Comparison of ENCODE assay signal across 1 fruit fly cellular context in genomic region chr3R:23713901-23714300, dm6.
TF ChIP-seq lines count a peak whose summit lies in the region.

No protein-coding gene starts in this region.

TF ChIP-seq in whole organism, embryonic, 481 proteins besides CTCF, POLR2A, EP300 and RAD21 (continued from another document and continues in another):
- TF ChIP-seq CG11085 (GFP tag; IDR thresholded peaks at IDR 0.05; lab: Robert Waterston, UW): 0 out of 2 replicates have a peak, but pooled peaks have one; percentile 35
- TF ChIP-seq CG7786 (GFP tag; optimal IDR thresholded peaks at IDR 0.05; lab: Kevin White, UChicago): peak; percentile 28
- peak; percentile 45 for TF ChIP-seq NfI (GFP tag; optimal IDR thresholded peaks at IDR 0.05; lab: Kevin White, UChicago)
- peak; percentile 84 for TF ChIP-seq row (GFP tag; IDR thresholded peaks at IDR 0.05; lab: Robert Waterston, UW)
- TF ChIP-seq sob (GFP tag; IDR thresholded peaks at IDR 0.05; lab: Robert Waterston, UW): no peak
- TF ChIP-seq hth (optimal IDR thresholded peaks at IDR 0.05; lab: Kevin White, UChicago): no peak
- no peak for TF ChIP-seq insv (GFP tag; optimal IDR thresholded peaks at IDR 0.05; lab: Kevin White, UChicago)
- TF ChIP-seq CG43689 (GFP tag; IDR thresholded peaks at IDR 0.05; lab: Robert Waterston, UW): peak; percentile 27; the same call in 1 of the 2 replicates
- no peak for TF ChIP-seq nerfin-2 (GFP tag; IDR thresholded peaks at IDR 0.05; lab: Robert Waterston, UW; ENCODE audit: partially characterized antibody)
- TF ChIP-seq CG13424 (tag; optimal IDR thresholded peaks at IDR 0.05; lab: Kevin White, UChicago): peak; percentile 66
- no peak for TF ChIP-seq Neu2 (GFP tag; optimal IDR thresholded peaks at IDR 0.05; lab: Kevin White, UChicago; ENCODE audit: borderline replicate concordance)
- no peak for TF ChIP-seq CG14965 (GFP tag; optimal IDR thresholded peaks at IDR 0.05; lab: Kevin White, UChicago; ENCODE audit: borderline replicate concordance)
- TF ChIP-seq Mrtf (GFP tag; IDR thresholded peaks at IDR 0.05; lab: Robert Waterston, UW): peak; percentile 56; the same call in 1 of the 3 replicates
- peak; percentile 47 for TF ChIP-seq CG1792 (GFP tag; optimal IDR thresholded peaks at IDR 0.05; lab: Kevin White, UChicago)
- TF ChIP-seq D (optimal IDR thresholded peaks at IDR 0.05; lab: Kevin White, UChicago): no peak
- TF ChIP-seq D (GFP tag; optimal IDR thresholded peaks at IDR 0.05; lab: Kevin White, UChicago): peak; percentile 69
- TF ChIP-seq ken (GFP tag; IDR thresholded peaks at IDR 0.05; lab: Robert Waterston, UW): peak; percentile 75; the same call in 2 of the 3 replicates
- TF ChIP-seq CG4730 (GFP tag; IDR thresholded peaks at IDR 0.05; lab: Robert Waterston, UW): 0 out of 2 replicates have a peak, but pooled peaks have one; percentile 15
- TF ChIP-seq CG8359 (GFP tag; optimal IDR thresholded peaks at IDR 0.05; lab: Kevin White, UChicago; ENCODE audit: borderline replicate concordance): no peak
- peak; percentile 70 for TF ChIP-seq Oli (tag; optimal IDR thresholded peaks at IDR 0.05; lab: Kevin White, UChicago)
- TF ChIP-seq amos (GFP tag; IDR thresholded peaks at IDR 0.05; lab: Robert Waterston, UW; ENCODE audit: partially characterized antibody): no peak
- peak; percentile 46 for TF ChIP-seq CG6254 (GFP tag; optimal IDR thresholded peaks at IDR 0.05; lab: Kevin White, UChicago)
- peak; percentile 65 for TF ChIP-seq slbo (GFP tag; IDR thresholded peaks at IDR 0.05; lab: Robert Waterston, UW)
- no peak for TF ChIP-seq Myb (GFP tag; optimal IDR thresholded peaks at IDR 0.05; lab: Kevin White, UChicago)
- TF ChIP-seq CG2875 (GFP tag; optimal IDR thresholded peaks at IDR 0.05; lab: Kevin White, UChicago): peak; percentile 55
- no peak for TF ChIP-seq CG11723 (GFP tag; optimal IDR thresholded peaks at IDR 0.05; lab: Kevin White, UChicago)
- TF ChIP-seq Dp (GFP tag; optimal IDR thresholded peaks at IDR 0.05; lab: Kevin White, UChicago): no peak
- TF ChIP-seq org-1 (GFP tag; optimal IDR thresholded peaks at IDR 0.05; lab: Kevin White, UChicago): peak; percentile 18
- peak; percentile 58 for TF ChIP-seq CG17385 (GFP tag; optimal IDR thresholded peaks at IDR 0.05; lab: Kevin White, UChicago)
- peak; percentile 41 for TF ChIP-seq Atf3 (GFP tag; optimal IDR thresholded peaks at IDR 0.05; lab: Kevin White, UChicago)
- TF ChIP-seq B-H1 (GFP tag; IDR thresholded peaks at IDR 0.05; lab: Robert Waterston, UW): no peak; the same call in 2 of the 3 replicates
- no peak for TF ChIP-seq vnd (GFP tag; IDR thresholded peaks at IDR 0.05; lab: Robert Waterston, UW; ENCODE audit: partially characterized antibody)
- TF ChIP-seq CG2202 (tag; optimal IDR thresholded peaks at IDR 0.05; lab: Kevin White, UChicago): peak; percentile 29
- TF ChIP-seq gro (GFP tag; optimal IDR thresholded peaks at IDR 0.05; lab: Kevin White, UChicago): no peak
- peak; percentile 33 for TF ChIP-seq CG33557 (GFP tag; optimal IDR thresholded peaks at IDR 0.05; lab: Kevin White, UChicago)
- TF ChIP-seq Dad (GFP tag; optimal IDR thresholded peaks at IDR 0.05; lab: Kevin White, UChicago): peak; percentile 51
- TF ChIP-seq cg (GFP tag; optimal IDR thresholded peaks at IDR 0.05; lab: Kevin White, UChicago): no peak
- no peak for TF ChIP-seq CG32532 (GFP tag; IDR thresholded peaks at IDR 0.05; lab: Robert Waterston, UW)
- TF ChIP-seq CG11247 (GFP tag; IDR thresholded peaks at IDR 0.05; lab: Robert Waterston, UW): no peak
- no peak for TF ChIP-seq CG11560 (tag; IDR thresholded peaks at IDR 0.05; lab: Robert Waterston, UW)
- TF ChIP-seq Hmx (GFP tag; optimal IDR thresholded peaks at IDR 0.05; lab: Kevin White, UChicago): peak; percentile 22
- TF ChIP-seq sens (GFP tag; lab: Kevin White, UChicago): peak; percentile 97
- peak; percentile 43 for TF ChIP-seq Mes4 (GFP tag; optimal IDR thresholded peaks at IDR 0.05; lab: Kevin White, UChicago)
- peak; percentile 40 for TF ChIP-seq CG12942 (GFP tag; optimal IDR thresholded peaks at IDR 0.05; lab: Kevin White, UChicago)
- peak; percentile 50 for TF ChIP-seq Fer3 (tag; optimal IDR thresholded peaks at IDR 0.05; lab: Kevin White, UChicago)
- TF ChIP-seq gsb-n (tag; optimal IDR thresholded peaks at IDR 0.05; lab: Kevin White, UChicago): peak; percentile 69
- peak; percentile 56 for TF ChIP-seq bab2 (GFP tag; optimal IDR thresholded peaks at IDR 0.05; lab: Kevin White, UChicago)
- peak; percentile 37; the same call in 1 of the 2 replicates for TF ChIP-seq klu (GFP tag; IDR thresholded peaks at IDR 0.05; lab: Robert Waterston, UW)
- TF ChIP-seq NK7.1 (GFP tag; optimal IDR thresholded peaks at IDR 0.05; lab: Kevin White, UChicago): no peak
- TF ChIP-seq crol (GFP tag; IDR thresholded peaks at IDR 0.05; lab: Robert Waterston, UW): no peak
- peak; percentile 35 for TF ChIP-seq CG18262 (tag; optimal IDR thresholded peaks at IDR 0.05; lab: Kevin White, UChicago)
- peak; percentile 82 for TF ChIP-seq nau (GFP tag; optimal IDR thresholded peaks at IDR 0.05; lab: Kevin White, UChicago)
- peak; percentile 64 for TF ChIP-seq CG9727 (GFP tag; optimal IDR thresholded peaks at IDR 0.05; lab: Kevin White, UChicago)
- peak; percentile 58 for TF ChIP-seq ac (GFP tag; optimal IDR thresholded peaks at IDR 0.05; lab: Kevin White, UChicago)
- TF ChIP-seq CG14441 (GFP tag; IDR thresholded peaks at IDR 0.05; lab: Robert Waterston, UW): peak; percentile 72
- TF ChIP-seq D19B (GFP tag; optimal IDR thresholded peaks at IDR 0.05; lab: Kevin White, UChicago): no peak
- peak; percentile 42 for TF ChIP-seq CG17568 (GFP tag; optimal IDR thresholded peaks at IDR 0.05; lab: Kevin White, UChicago)
- peak; percentile 31 for TF ChIP-seq twi (tag; optimal IDR thresholded peaks at IDR 0.05; lab: Kevin White, UChicago)
- TF ChIP-seq CG31441 (GFP tag; IDR thresholded peaks at IDR 0.05; lab: Robert Waterston, UW): peak; percentile 74
- TF ChIP-seq pan (optimal IDR thresholded peaks at IDR 0.05; lab: Kevin White, UChicago): no peak
- peak in 1 of 2 experiments; percentile 64 for TF ChIP-seq pan (GFP tag; optimal IDR thresholded peaks at IDR 0.05 in 1 of 2, IDR thresholded peaks at IDR 0.05 in 1 of 2)
- no peak for TF ChIP-seq rib (GFP tag; IDR thresholded peaks at IDR 0.05; lab: Robert Waterston, UW)
- peak in 1 of 2 experiments; percentile 77 for TF ChIP-seq Hr51 (GFP tag; optimal IDR thresholded peaks at IDR 0.05; lab: Kevin White, UChicago)
- peak; percentile 65 for TF ChIP-seq pum (GFP tag; optimal IDR thresholded peaks at IDR 0.05; lab: Kevin White, UChicago)
- TF ChIP-seq wor (GFP tag; IDR thresholded peaks at IDR 0.05; lab: Robert Waterston, UW): peak; percentile 46; the same call in 1 of the 2 replicates
- 0 out of 3 replicates have a peak, but pooled peaks have one; percentile 46 for TF ChIP-seq ase (GFP tag; IDR thresholded peaks at IDR 0.05; lab: Robert Waterston, UW)
- no peak for TF ChIP-seq z (GFP tag; IDR thresholded peaks at IDR 0.05; lab: Robert Waterston, UW)
- no peak for TF ChIP-seq schlank (tag; optimal IDR thresholded peaks at IDR 0.05; lab: Kevin White, UChicago)
- TF ChIP-seq Gug (GFP tag; IDR thresholded peaks at IDR 0.05; lab: Robert Waterston, UW): peak; percentile 34; the same call in 1 of the 4 replicates
- TF ChIP-seq dimm (GFP tag; IDR thresholded peaks at IDR 0.05; lab: Robert Waterston, UW): 0 out of 2 replicates have a peak, but pooled peaks have one; percentile 12
- peak; percentile 55; the same call in 1 of the 2 replicates for TF ChIP-seq sens-2 (GFP tag; IDR thresholded peaks at IDR 0.05; lab: Robert Waterston, UW)
- TF ChIP-seq mam (GFP tag; optimal IDR thresholded peaks at IDR 0.05; lab: Kevin White, UChicago): peak; percentile 20
- peak; percentile 56 for TF ChIP-seq Side (GFP tag; optimal IDR thresholded peaks at IDR 0.05; lab: Kevin White, UChicago)
- TF ChIP-seq Xrp1 (GFP tag; IDR thresholded peaks at IDR 0.05; lab: Robert Waterston, UW): peak; percentile 72
- peak; percentile 2 for TF ChIP-seq CG12299 (tag; optimal IDR thresholded peaks at IDR 0.05; lab: Kevin White, UChicago)
- TF ChIP-seq sc (optimal IDR thresholded peaks at IDR 0.05; lab: Kevin White, UChicago): no peak
- peak; percentile 56 for TF ChIP-seq sc (GFP tag; optimal IDR thresholded peaks at IDR 0.05; lab: Kevin White, UChicago)
- no peak for TF ChIP-seq CG2116 (GFP tag; optimal IDR thresholded peaks at IDR 0.05; lab: Kevin White, UChicago)
- TF ChIP-seq CG4820 (GFP tag; optimal IDR thresholded peaks at IDR 0.05; lab: Kevin White, UChicago): peak; percentile 78
- TF ChIP-seq Bdp1 (GFP tag; optimal IDR thresholded peaks at IDR 0.05; lab: Kevin White, UChicago): peak; percentile 41
- peak; percentile 22 for TF ChIP-seq CG9437 (GFP tag; optimal IDR thresholded peaks at IDR 0.05; lab: Kevin White, UChicago)
- TF ChIP-seq CG31365 (tag; optimal IDR thresholded peaks at IDR 0.05; lab: Kevin White, UChicago): no peak
- peak; percentile 59 for TF ChIP-seq CG5245 (GFP tag; optimal IDR thresholded peaks at IDR 0.05; lab: Kevin White, UChicago)
- TF ChIP-seq aop (GFP tag; IDR thresholded peaks at IDR 0.05; lab: Robert Waterston, UW): 0 out of 2 replicates have a peak, but pooled peaks have one; percentile 13
- peak; percentile 21 for TF ChIP-seq Sry-δ (GFP tag; optimal IDR thresholded peaks at IDR 0.05; lab: Kevin White, UChicago)
- TF ChIP-seq bowl (GFP tag; IDR thresholded peaks at IDR 0.05; lab: Robert Waterston, UW): no peak
- TF ChIP-seq crc (GFP tag; optimal IDR thresholded peaks at IDR 0.05; lab: Kevin White, UChicago): peak; percentile 2
- TF ChIP-seq GATAe (GFP tag; conservative IDR thresholded peaks at IDR 0.05; lab: Robert Waterston, UW): no peak; the same call in 1 of the 2 replicates
- TF ChIP-seq CG7372 (GFP tag; IDR thresholded peaks at IDR 0.05; lab: Robert Waterston, UW): no peak
- TF ChIP-seq CG3726 (GFP tag; IDR thresholded peaks at IDR 0.05; lab: Robert Waterston, UW): no peak
- no peak for TF ChIP-seq CG2129 (GFP tag; IDR thresholded peaks at IDR 0.05; lab: Robert Waterston, UW; ENCODE audit: partially characterized antibody)
- TF ChIP-seq dmrt99B (tag; optimal IDR thresholded peaks at IDR 0.05; lab: Kevin White, UChicago): peak; percentile 81
- TF ChIP-seq CG30403 (GFP tag; optimal IDR thresholded peaks at IDR 0.05; lab: Kevin White, UChicago): peak; percentile 70
- TF ChIP-seq BtbVII (GFP tag; optimal IDR thresholded peaks at IDR 0.05; lab: Kevin White, UChicago): no peak
- TF ChIP-seq lmd (GFP tag; IDR thresholded peaks at IDR 0.05; lab: Robert Waterston, UW): 0 out of 2 replicates have a peak, but pooled peaks have one; percentile 13
- TF ChIP-seq wdn (GFP tag; IDR thresholded peaks at IDR 0.05; lab: Robert Waterston, UW): 0 out of 2 replicates have a peak, but pooled peaks have one; percentile 27
- peak; percentile 76 for TF ChIP-seq CG15269 (tag; optimal IDR thresholded peaks at IDR 0.05; lab: Kevin White, UChicago)
- TF ChIP-seq lab (GFP tag; optimal IDR thresholded peaks at IDR 0.05; lab: Kevin White, UChicago): peak; percentile 64
- TF ChIP-seq dm (GFP tag; optimal IDR thresholded peaks at IDR 0.05; lab: Kevin White, UChicago): no peak
- peak; percentile 34 for TF ChIP-seq CG18476 (GFP tag; optimal IDR thresholded peaks at IDR 0.05; lab: Kevin White, UChicago)
- peak; percentile 34 for TF ChIP-seq pnt (GFP tag; optimal IDR thresholded peaks at IDR 0.05; lab: Kevin White, UChicago)
- no peak for TF ChIP-seq Opbp (GFP tag; IDR thresholded peaks at IDR 0.05; lab: Robert Waterston, UW; ENCODE audit: partially characterized antibody)
- peak; percentile 60 for TF ChIP-seq CG34422 (GFP tag; IDR thresholded peaks at IDR 0.05; lab: Robert Waterston, UW)
- no peak for TF ChIP-seq pho (GFP tag; optimal IDR thresholded peaks at IDR 0.05; lab: Kevin White, UChicago)
- 0 out of 2 replicates have a peak, but pooled peaks have one; percentile 21 for TF ChIP-seq CG6689 (GFP tag; IDR thresholded peaks at IDR 0.05; lab: Robert Waterston, UW)
- no peak for TF ChIP-seq repo (GFP tag; optimal IDR thresholded peaks at IDR 0.05; lab: Kevin White, UChicago)
- peak; percentile 62; the same call in 1 of the 3 replicates for TF ChIP-seq gce (GFP tag; IDR thresholded peaks at IDR 0.05; lab: Robert Waterston, UW)
- TF ChIP-seq CG18599 (GFP tag; optimal IDR thresholded peaks at IDR 0.05; lab: Kevin White, UChicago): peak; percentile 34
- peak; percentile 75 for TF ChIP-seq ara (GFP tag; IDR thresholded peaks at IDR 0.05; lab: Robert Waterston, UW)
- no peak for TF ChIP-seq caup (GFP tag; optimal IDR thresholded peaks at IDR 0.05; lab: Kevin White, UChicago; ENCODE audit: severe bottlenecking)
- peak; percentile 77 for TF ChIP-seq lbe (GFP tag; optimal IDR thresholded peaks at IDR 0.05; lab: Kevin White, UChicago)
- TF ChIP-seq NC2α (GFP tag; optimal IDR thresholded peaks at IDR 0.05; lab: Kevin White, UChicago): no peak
- peak; percentile 56 for TF ChIP-seq NC2β (GFP tag; optimal IDR thresholded peaks at IDR 0.05; lab: Kevin White, UChicago)
- TF ChIP-seq bsh (GFP tag; optimal IDR thresholded peaks at IDR 0.05; lab: Kevin White, UChicago): peak in 1 of 2 experiments; percentile 82
- TF ChIP-seq CG2712 (tag; optimal IDR thresholded peaks at IDR 0.05; lab: Kevin White, UChicago): peak; percentile 62
- 0 out of 2 replicates have a peak, but pooled peaks have one; percentile 38 for TF ChIP-seq onecut (GFP tag; IDR thresholded peaks at IDR 0.05; lab: Robert Waterston, UW)
- TF ChIP-seq CG4617 (GFP tag; optimal IDR thresholded peaks at IDR 0.05; lab: Kevin White, UChicago; ENCODE audit: borderline replicate concordance): no peak
- TF ChIP-seq CG5953 (GFP tag; IDR thresholded peaks at IDR 0.05; lab: Robert Waterston, UW): peak; percentile 34; the same call in 1 of the 2 replicates
- TF ChIP-seq CG8290 (GFP tag; optimal IDR thresholded peaks at IDR 0.05; lab: Kevin White, UChicago): peak; percentile 15
- TF ChIP-seq CG8290 (tag; optimal IDR thresholded peaks at IDR 0.05; lab: Kevin White, UChicago): peak in 1 of 2 experiments; percentile 59
- TF ChIP-seq CG9876 (GFP tag; optimal IDR thresholded peaks at IDR 0.05; lab: Kevin White, UChicago): no peak
- no peak for TF ChIP-seq ERR (GFP tag; optimal IDR thresholded peaks at IDR 0.05; lab: Kevin White, UChicago)
- no peak for TF ChIP-seq pfk (GFP tag; optimal IDR thresholded peaks at IDR 0.05; lab: Kevin White, UChicago)
- no peak for TF ChIP-seq CkIIα-i1 (GFP tag; IDR thresholded peaks at IDR 0.05; lab: Robert Waterston, UW)
- TF ChIP-seq Nf-YB (GFP tag; optimal IDR thresholded peaks at IDR 0.05; lab: Kevin White, UChicago): no peak
- peak; percentile 71 for TF ChIP-seq Ssrp (tag; optimal IDR thresholded peaks at IDR 0.05; lab: Kevin White, UChicago)
- no peak for TF ChIP-seq CG6175 (GFP tag; IDR thresholded peaks at IDR 0.05; lab: Robert Waterston, UW)
- TF ChIP-seq C15 (GFP tag; IDR thresholded peaks at IDR 0.05; lab: Robert Waterston, UW): no peak
